Worm (Caenorhabditis elegans) whole organism, mixed stage, embryonic: ENCODE measurements around the gene efn-2.

Source experiments
- hlh-1 ChIP-seq: fragments of 150-350 bp; optimal IDR thresholded peaks from 2 replicates; lab custom pipeline; 2014; ENCODE audit warnings: missing biosample characterization, missing genetic modification reagents, missing genetic modification characterization
- mep-1 ChIP-seq: fragments of 150-350 bp; optimal IDR thresholded peaks from 2 replicates; lab custom pipeline; 2017; ENCODE audit warnings: missing biosample characterization, missing genetic modification reagents, missing genetic modification characterization, inconsistent platforms
- ztf-11 ChIP-seq: fragments of 150-350 bp; optimal IDR thresholded peaks from 2 replicates; lab custom pipeline; 2014; ENCODE audit warnings: missing biosample characterization, missing genetic modification characterization

DNA sequence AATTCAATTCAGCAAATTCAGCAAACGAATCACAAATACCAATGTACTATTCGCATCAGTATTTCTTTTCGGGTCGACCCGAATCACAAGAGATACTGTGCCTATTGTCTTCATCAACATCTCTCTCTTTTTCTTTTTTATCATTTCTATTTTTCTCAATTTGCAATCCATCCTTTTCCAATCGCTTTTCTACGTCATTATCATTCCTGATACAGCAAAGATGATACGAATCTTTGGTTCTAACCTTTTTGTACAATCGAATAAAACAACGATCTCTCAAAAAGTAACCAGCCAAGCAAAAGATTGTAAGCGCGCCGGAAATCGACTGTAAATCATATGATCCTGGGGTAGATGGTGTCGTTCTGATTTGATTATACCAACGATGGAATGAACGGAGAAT lies 33.8 kb downstream of the efn-2 start:
- no peak for TF ChIP-seq ztf-11 (tag; lab: Kevin White, UChicago)
- no peak for TF ChIP-seq mep-1
- TF ChIP-seq hlh-1, result no peak
